Worm (Caenorhabditis elegans): ENCODE results near the gene pqn-36.

ce11 chrX:15438768-15439167 is 23.5 kb upstream of the pqn-36 start:
- TF ChIP-seq nhr-237 (tag; optimal IDR thresholded peaks at IDR 0.05) (no peak), tlp-1 (tag; optimal IDR thresholded peaks at IDR 0.05) (no peak), sup-37 (GFP tag; optimal IDR thresholded peaks at IDR 0.05) (no peak), blmp-1 (tag; optimal IDR thresholded peaks at IDR 0.05) (no peak), nhr-12 (tag; optimal IDR thresholded peaks at IDR 0.05) (no peak), nhr-47 (tag; optimal IDR thresholded peaks at IDR 0.05) (no peak), egl-27 (tag; optimal IDR thresholded peaks at IDR 0.05) (no peak), rnt-1 (tag; optimal IDR thresholded peaks at IDR 0.05) (no peak), unc-86 (tag; optimal IDR thresholded peaks at IDR 0.05) (no peak), ama-1 (optimal IDR thresholded peaks at IDR 0.05) (no peak), ets-5 (GFP tag; IDR thresholded peaks at IDR 0.05) (no peak), tbx-2 (tag; optimal IDR thresholded peaks at IDR 0.05) (no peak), unc-30 (tag; optimal IDR thresholded peaks at IDR 0.05) (no peak)
